Worm (Caenorhabditis elegans) whole organism, L1 larva: Measurements from ENCODE around the gene C15C7.4.

ENCODE experiments used
- C16A3.4 ChIP-seq: fragments of 150-350 bp; optimal IDR thresholded peaks from 2 replicates; lab custom pipeline; 2014; ENCODE audit warnings: missing biosample characterization, missing genetic modification characterization
- C34B4.2 ChIP-seq: sonication (generic microtip); optimal IDR thresholded peaks from 2 replicates; lab custom pipeline; 2017; ENCODE audit warnings: mild to moderate bottlenecking, missing genetic modification characterization, missing compliant biosample characterization
- alr-1 ChIP-seq: fragments of 200-800 bp; sonication (Bioruptor generic); optimal IDR thresholded peaks from 2 replicates; lab custom pipeline; 2018; ENCODE audit warnings: borderline replicate concordance, mild to moderate bottlenecking, missing genetic modification characterization, missing compliant biosample characterization
- aly-2 ChIP-seq: fragments of 150-350 bp; optimal IDR thresholded peaks from 2 replicates; lab custom pipeline; 2014; ENCODE audit warnings: missing biosample characterization, missing genetic modification characterization
- ama-1 ChIP-seq: fragments of 150-350 bp; optimal IDR thresholded peaks from 2 replicates; lab custom pipeline; 2014
- ceh-8 ChIP-seq: fragments of 200-800 bp; sonication (Bioruptor generic); optimal IDR thresholded peaks from 2 replicates; lab custom pipeline; 2018; ENCODE audit warnings: mild to moderate bottlenecking, missing genetic modification characterization, moderate library complexity, missing compliant biosample characterization
- ceh-88 ChIP-seq: fragments of 200-800 bp; sonication (Bioruptor generic); IDR thresholded peaks from 2 replicates; pipeline ENCODE4 v1.3.6; 2022; ENCODE audit warnings: missing genetic modification characterization, missing compliant biosample characterization
- ceh-90 ChIP-seq: sonication (generic microtip); optimal IDR thresholded peaks from 2 replicates; lab custom pipeline; 2016; ENCODE audit warnings: missing genetic modification characterization, missing compliant biosample characterization
- dpl-1 ChIP-seq, 3 experiments: fragments of 150-350 bp in 2 of 3; sonication (generic microtip) in 1 of 3; optimal IDR thresholded peaks; 2 replicates each; lab custom pipeline; 2014 to 2017; ENCODE audit warnings: missing biosample characterization in 3 of 3, missing genetic modification characterization in 3 of 3, missing genetic modification reagents in 3 of 3
- efl-3 ChIP-seq: fragments of 200-800 bp; sonication (Bioruptor generic); optimal IDR thresholded peaks from 2 replicates; lab custom pipeline; 2018; ENCODE audit warnings: mild to moderate bottlenecking, missing genetic modification characterization, missing compliant biosample characterization
- egl-27 ChIP-seq, 2 experiments: fragments of 150-350 bp in 1 of 2; sonication (generic microtip); optimal IDR thresholded peaks; 3 replicates each; lab custom pipeline; 2017 to 2018; ENCODE audit warnings: missing biosample characterization in 2 of 2, missing genetic modification characterization in 2 of 2, missing genetic modification reagents in 2 of 2
- elt-3 ChIP-seq, 6 experiments: fragments of 150-350 bp in 1 of 6; sonication (generic microtip); optimal IDR thresholded peaks; 2 replicates each; lab custom pipeline; 2017 to 2018; ENCODE audit warnings: missing biosample characterization in 6 of 6, missing genetic modification characterization in 6 of 6, inconsistent platforms in 1 of 6
- fkh-10 ChIP-seq: sonication (generic microtip); optimal IDR thresholded peaks from 2 replicates; lab custom pipeline; 2017; ENCODE audit warnings: missing biosample characterization, missing genetic modification reagents, missing genetic modification characterization
- fos-1 ChIP-seq: fragments of 150-350 bp; optimal IDR thresholded peaks from 2 replicates; lab custom pipeline; 2014; ENCODE audit warnings: missing biosample characterization, missing genetic modification characterization
- grh-1 ChIP-seq: fragments of 200-800 bp; sonication (Bioruptor generic); IDR thresholded peaks from 2 replicates; pipeline ENCODE4 v1.3.6; 2022; ENCODE audit warnings: missing genetic modification reagents, missing genetic modification characterization, missing compliant biosample characterization
- hlh-17 ChIP-seq: fragments of 200-800 bp; sonication (Bioruptor generic); optimal IDR thresholded peaks from 2 replicates; lab custom pipeline; 2018; ENCODE audit warnings: missing genetic modification characterization, mild to moderate bottlenecking, missing compliant biosample characterization, moderate library complexity, borderline replicate concordance
- hlh-4 ChIP-seq: sonication (generic microtip); optimal IDR thresholded peaks from 2 replicates; lab custom pipeline; 2016; ENCODE audit warnings: mild to moderate bottlenecking, missing genetic modification characterization, missing compliant biosample characterization
- isw-1 ChIP-seq: fragments of 200-800 bp; sonication (Bioruptor generic); IDR thresholded peaks from 2 replicates; pipeline ENCODE4 v1.3.6; 2022; ENCODE audit warnings: missing genetic modification characterization, missing compliant biosample characterization
- lin-13 ChIP-seq: fragments of 150-350 bp; optimal IDR thresholded peaks from 2 replicates; lab custom pipeline; 2014; ENCODE audit warnings: missing biosample characterization, missing genetic modification reagents, missing genetic modification characterization
- lin-14 ChIP-seq: fragments of 200-800 bp; sonication (Bioruptor generic); optimal IDR thresholded peaks from 2 replicates; lab custom pipeline; 2018; ENCODE audit warnings: mild to moderate bottlenecking, missing genetic modification characterization, moderate library complexity, missing compliant biosample characterization
- lin-15B ChIP-seq: fragments of 150-350 bp; sonication (generic microtip); optimal IDR thresholded peaks from 3 replicates; lab custom pipeline; 2014; ENCODE audit warnings: missing biosample characterization, missing genetic modification characterization
- lin-35 ChIP-seq, 2 experiments: fragments of 150-350 bp; optimal IDR thresholded peaks; 2 replicates each; lab custom pipeline; 2014; ENCODE audit warnings: missing biosample characterization in 2 of 2, missing genetic modification characterization in 2 of 2, missing genetic modification reagents in 2 of 2
- lsy-2 ChIP-seq, 2 experiments: fragments of 150-350 bp; optimal IDR thresholded peaks; 2 replicates each; lab custom pipeline; 2014; ENCODE audit warnings: missing biosample characterization in 2 of 2, missing genetic modification characterization in 2 of 2
- mef-2 ChIP-seq: fragments of 150-350 bp; optimal IDR thresholded peaks from 2 replicates; lab custom pipeline; 2014; ENCODE audit warnings: missing biosample characterization, missing genetic modification characterization
- nhr-11 ChIP-seq: fragments of 150-350 bp; optimal IDR thresholded peaks from 2 replicates; lab custom pipeline; 2014; ENCODE audit warnings: missing biosample characterization, missing genetic modification characterization
- nhr-12 ChIP-seq: sonication (generic microtip); optimal IDR thresholded peaks from 2 replicates; lab custom pipeline; 2017; ENCODE audit warnings: missing biosample characterization, missing genetic modification characterization
- nhr-19 ChIP-seq: fragments of 200-800 bp; sonication (Bioruptor generic); conservative IDR thresholded peaks from 2 replicates; pipeline ENCODE4 v1.3.6; 2022; ENCODE audit warnings: missing genetic modification characterization, missing compliant biosample characterization
- nhr-20 ChIP-seq: sonication (generic microtip); optimal IDR thresholded peaks from 2 replicates; lab custom pipeline; 2016; ENCODE audit warnings: mild to moderate bottlenecking, missing genetic modification characterization, missing compliant biosample characterization
- nhr-28 ChIP-seq: fragments of 150-350 bp; optimal IDR thresholded peaks from 2 replicates; lab custom pipeline; 2014; ENCODE audit warnings: missing biosample characterization, missing genetic modification characterization
- nhr-47 ChIP-seq: sonication (generic microtip); optimal IDR thresholded peaks from 2 replicates; lab custom pipeline; 2016; ENCODE audit warnings: mild to moderate bottlenecking, missing genetic modification characterization, moderate library complexity, missing compliant biosample characterization
- nhr-76 ChIP-seq: sonication (generic microtip); optimal IDR thresholded peaks from 2 replicates; lab custom pipeline; 2017; ENCODE audit warnings: missing biosample characterization, missing genetic modification characterization
- nhr-84 ChIP-seq: sonication (generic microtip); optimal IDR thresholded peaks from 2 replicates; lab custom pipeline; 2017; ENCODE audit warnings: missing biosample characterization, missing genetic modification characterization
- nhr-85 ChIP-seq: sonication (generic microtip); peaks from one replicate; lab custom pipeline; 2016; ENCODE audit warnings: missing genetic modification characterization, inconsistent platforms, missing compliant biosample characterization
- pag-3 ChIP-seq: sonication (generic microtip); optimal IDR thresholded peaks from 2 replicates; lab custom pipeline; 2017; ENCODE audit warnings: missing genetic modification characterization, mild to moderate bottlenecking, missing compliant biosample characterization, antibody characterized with exemption, borderline replicate concordance; ENCODE audit not compliant: insufficient read depth
- skn-1 ChIP-seq: fragments of 150-350 bp; optimal IDR thresholded peaks from 2 replicates; lab custom pipeline; 2014; ENCODE audit warnings: missing biosample characterization, missing genetic modification characterization
- snpc-4 ChIP-seq: fragments of 150-350 bp; optimal IDR thresholded peaks from 2 replicates; lab custom pipeline; 2014; ENCODE audit warnings: missing biosample characterization, missing genetic modification characterization
- snu-23 ChIP-seq: sonication (generic microtip); optimal IDR thresholded peaks from 2 replicates; lab custom pipeline; 2016; ENCODE audit warnings: missing genetic modification characterization, missing compliant biosample characterization
- sptf-1 ChIP-seq: fragments of 150-350 bp; optimal IDR thresholded peaks from 2 replicates; lab custom pipeline; 2014; ENCODE audit warnings: missing biosample characterization, missing genetic modification characterization
- tbx-2 ChIP-seq: sonication (generic microtip); optimal IDR thresholded peaks from 2 replicates; lab custom pipeline; 2016; ENCODE audit warnings: missing genetic modification characterization, missing compliant biosample characterization
- tlp-1 ChIP-seq: fragments of 150-350 bp; optimal IDR thresholded peaks from 2 replicates; lab custom pipeline; 2014; ENCODE audit warnings: missing biosample characterization, missing genetic modification characterization
- unc-130 ChIP-seq: fragments of 150-350 bp; optimal IDR thresholded peaks from 2 replicates; lab custom pipeline; 2017; ENCODE audit warnings: missing biosample characterization, missing genetic modification characterization, inconsistent platforms
- unc-30 ChIP-seq: sonication (generic microtip); optimal IDR thresholded peaks from 2 replicates; lab custom pipeline; 2017; ENCODE audit warnings: missing biosample characterization, missing genetic modification characterization
- xbp-1 ChIP-seq: sonication (generic microtip); optimal IDR thresholded peaks from 2 replicates; lab custom pipeline; 2016; ENCODE audit warnings: missing genetic modification characterization, missing compliant biosample characterization
- zag-1 ChIP-seq: fragments of 150-350 bp; optimal IDR thresholded peaks from 2 replicates; lab custom pipeline; 2014; ENCODE audit warnings: missing biosample characterization, missing genetic modification characterization
- zip-4 ChIP-seq: fragments of 200-800 bp; sonication (Bioruptor generic); optimal IDR thresholded peaks from 2 replicates; lab custom pipeline; 2018; ENCODE audit warnings: mild to moderate bottlenecking, missing genetic modification characterization, moderate library complexity, missing compliant biosample characterization
- ztf-11 ChIP-seq, 2 experiments: sonication (generic microtip); optimal IDR thresholded peaks; 2 replicates each; lab custom pipeline; 2016 to 2017; ENCODE audit warnings: missing genetic modification characterization in 2 of 2, missing biosample characterization in 1 of 2, missing compliant biosample characterization in 1 of 2

C15C7.4 gene

ce11 chrX:3115134-3116032 is 30.0 kb upstream of the C15C7.4 start (continued):
- TF ChIP-seq nhr-76 (tag; lab: Kevin White, UChicago): no peak
- no peak for TF ChIP-seq ceh-90 (tag; lab: Kevin White, UChicago)
- peak in 5 of 6 experiments; percentile 59 to 88 (median 74) for TF ChIP-seq elt-3 (tag; optimal IDR thresholded peaks at IDR 0.05; lab: Kevin White, UChicago)
- no peak for TF ChIP-seq nhr-12
- peak; percentile 55 for TF ChIP-seq grh-1 (GFP tag; lab: Robert Waterston, UW)
- no peak for TF ChIP-seq nhr-11
- TF ChIP-seq hlh-4 (tag; lab: Kevin White, UChicago): no peak
- TF ChIP-seq nhr-19 (GFP tag; lab: Robert Waterston, UW): peak; percentile 62
- TF ChIP-seq lin-13 (GFP tag; lab: Kevin White, UChicago): peak; percentile 53
- no peak for TF ChIP-seq mef-2 (tag; lab: Kevin White, UChicago)
- no peak for TF ChIP-seq zag-1 (tag; lab: Kevin White, UChicago)
- TF ChIP-seq aly-2 (tag; lab: Kevin White, UChicago): peak; percentile 46
- TF ChIP-seq nhr-47: peak; percentile 47
- TF ChIP-seq hlh-17 (GFP tag; lab: Kevin White, UChicago): no peak
- TF ChIP-seq lin-14 (GFP tag; lab: Kevin White, UChicago): peak; percentile 59
- peak; percentile 72 for TF ChIP-seq nhr-20 (tag; lab: Kevin White, UChicago)
- no peak for TF ChIP-seq unc-30 (tag; lab: Kevin White, UChicago)
- TF ChIP-seq skn-1 (tag; lab: Kevin White, UChicago): peak; percentile 11
- TF ChIP-seq fos-1 (tag; lab: Kevin White, UChicago): peak; percentile 3
- peak; percentile 65 for TF ChIP-seq snu-23 (GFP tag; lab: Kevin White, UChicago)
- TF ChIP-seq snpc-4 (tag; lab: Kevin White, UChicago): no peak
- TF ChIP-seq, all 84 proteins: peak for 32

- TF ChIP-seq efl-3 (GFP tag; lab: Kevin White, UChicago) (no peak), lin-15B (tag; lab: Kevin White, UChicago) (no peak), nhr-28 (no peak), tbx-2 (tag; lab: Kevin White, UChicago) (peak; percentile 54), snu-23 (GFP tag; lab: Kevin White, UChicago) (peak; percentile 57), pag-3 (tag; lab: Kevin White, UChicago) (peak; percentile 94), grh-1 (GFP tag; lab: Robert Waterston, UW) (no peak), lin-35 (GFP tag; optimal IDR thresholded peaks at IDR 0.05; lab: Kevin White, UChicago) (peak; percentile 22 to 32), alr-1 (tag; lab: Kevin White, UChicago) (no peak), nhr-84 (tag; lab: Kevin White, UChicago) (no peak), nhr-47 (peak; percentile 57), lsy-2 (tag; optimal IDR thresholded peaks at IDR 0.05; lab: Kevin White, UChicago) (peak in 1 of 2 experiments; percentile 12), isw-1 (GFP tag; lab: Robert Waterston, UW) (no peak), mef-2 (tag; lab: Kevin White, UChicago) (peak; percentile 20), sptf-1 (tag; lab: Kevin White, UChicago) (no peak), C16A3.4 (tag; lab: Kevin White, UChicago) (no peak), egl-27 (tag; optimal IDR thresholded peaks at IDR 0.05; lab: Kevin White, UChicago) (no peak), nhr-85 (tag; lab: Kevin White, UChicago) (peak; percentile 31), ceh-8 (GFP tag; lab: Kevin White, UChicago) (no peak), fkh-10 (GFP tag; lab: Kevin White, UChicago) (peak; percentile 60), zip-4 (GFP tag; lab: Kevin White, UChicago) (no peak), nhr-11 (no peak), hlh-17 (GFP tag; lab: Kevin White, UChicago) (no peak), ama-1 (lab: Kevin White, UChicago) (no peak), ceh-88 (GFP tag; lab: Robert Waterston, UW) (peak; percentile 42; the same call in 1 of the 2 replicates), unc-30 (tag; lab: Kevin White, UChicago) (no peak), dpl-1 (GFP tag; optimal IDR thresholded peaks at IDR 0.05; lab: Kevin White, UChicago) (no peak), unc-130 (no peak), C34B4.2 (tag; lab: Kevin White, UChicago) (no peak), fos-1 (tag; lab: Kevin White, UChicago) (no peak), ztf-11 (tag; optimal IDR thresholded peaks at IDR 0.05; lab: Kevin White, UChicago) (peak in 1 of 2 experiments; percentile 14), xbp-1 (tag; lab: Kevin White, UChicago) (peak; percentile 42), nhr-20 (tag; lab: Kevin White, UChicago) (peak; percentile 21), tlp-1 (tag; lab: Kevin White, UChicago) (no peak)
Observed at ce11 chrX:3116033-3116876, 29.1 kb upstream of the C15C7.4 start, which contains the start of gene mai-1. TSS of gene mai-1 (minus strand) at chrX:3116589.
